Worm (Caenorhabditis elegans) whole organism, L2 larva: ENCODE data around the gene hot-6.

Experiments used
- C34F6.9 ChIP-seq: fragments of 150-350 bp; optimal IDR thresholded peaks from 2 replicates; lab custom pipeline; 2014; ENCODE audit warnings: missing biosample characterization, missing genetic modification characterization
- F13H6.1 ChIP-seq: sonication (generic microtip); optimal IDR thresholded peaks from 2 replicates; lab custom pipeline; 2016; ENCODE audit warnings: missing genetic modification characterization, missing compliant biosample characterization
- R02D3.7 ChIP-seq: fragments of 150-350 bp; optimal IDR thresholded peaks from 2 replicates; lab custom pipeline; 2014; ENCODE audit warnings: missing biosample characterization, missing genetic modification characterization
- Y55F3AM.14 ChIP-seq: fragments of 200-800 bp; sonication (Bioruptor generic); optimal IDR thresholded peaks from 2 replicates; lab custom pipeline; 2018; ENCODE audit warnings: mild to moderate bottlenecking, missing genetic modification characterization, missing compliant biosample characterization
- ZK546.5 ChIP-seq: sonication (generic microtip); optimal IDR thresholded peaks from 2 replicates; lab custom pipeline; 2017; ENCODE audit warnings: missing biosample characterization, missing genetic modification characterization
- aly-2 ChIP-seq: fragments of 150-350 bp; optimal IDR thresholded peaks from 2 replicates; lab custom pipeline; 2014; ENCODE audit warnings: missing biosample characterization, missing genetic modification characterization
- ama-1 ChIP-seq: fragments of 150-350 bp; optimal IDR thresholded peaks from 2 replicates; lab custom pipeline; 2018; ENCODE audit warnings: inconsistent platforms
- blmp-1 ChIP-seq: sonication (generic microtip); optimal IDR thresholded peaks from 2 replicates; lab custom pipeline; 2017; ENCODE audit warnings: missing genetic modification characterization, mild to moderate bottlenecking, missing compliant biosample characterization, antibody characterized with exemption, moderate library complexity; ENCODE audit not compliant: insufficient read depth
- ceh-16 ChIP-seq: fragments of 150-350 bp; optimal IDR thresholded peaks from 2 replicates; lab custom pipeline; 2014; ENCODE audit warnings: missing biosample characterization, missing genetic modification characterization
- dmd-4 ChIP-seq: sonication (generic microtip); optimal IDR thresholded peaks from 2 replicates; lab custom pipeline; 2017; ENCODE audit warnings: missing biosample characterization, missing genetic modification characterization
- egl-27 ChIP-seq: sonication (generic microtip); optimal IDR thresholded peaks from 3 replicates; lab custom pipeline; 2017; ENCODE audit warnings: missing biosample characterization, missing genetic modification reagents, missing genetic modification characterization
- elt-3 ChIP-seq: sonication (generic microtip); optimal IDR thresholded peaks from 2 replicates; lab custom pipeline; 2017; ENCODE audit warnings: missing biosample characterization, missing genetic modification characterization
- fos-1 ChIP-seq: fragments of 150-350 bp; optimal IDR thresholded peaks from 2 replicates; lab custom pipeline; 2014; ENCODE audit warnings: missing biosample characterization, missing genetic modification characterization
- lin-13 ChIP-seq: fragments of 150-350 bp; optimal IDR thresholded peaks from 2 replicates; lab custom pipeline; 2014; ENCODE audit warnings: missing biosample characterization, missing genetic modification reagents, missing genetic modification characterization
- lin-39 ChIP-seq: fragments of 150-350 bp; optimal IDR thresholded peaks from 2 replicates; lab custom pipeline; 2014; ENCODE audit warnings: missing biosample characterization, missing genetic modification reagents, missing genetic modification characterization
- lsy-2 ChIP-seq, 2 experiments: fragments of 150-350 bp in 1 of 2; sonication (generic microtip) in 1 of 2; optimal IDR thresholded peaks; 2 replicates each; lab custom pipeline; 2014 to 2017; ENCODE audit warnings: missing biosample characterization in 2 of 2, missing genetic modification characterization in 2 of 2
- mab-5 ChIP-seq: fragments of 150-350 bp; optimal IDR thresholded peaks from 2 replicates; lab custom pipeline; 2014; ENCODE audit warnings: missing biosample characterization, missing genetic modification characterization
- mbf-1 ChIP-seq: sonication (generic microtip); optimal IDR thresholded peaks from 2 replicates; lab custom pipeline; 2017; ENCODE audit warnings: missing biosample characterization, missing genetic modification characterization
- mdl-1 ChIP-seq, 2 experiments: fragments of 150-350 bp in 1 of 2; sonication (generic microtip) in 1 of 2; optimal IDR thresholded peaks; 2 replicates each; lab custom pipeline; 2017; ENCODE audit warnings: missing biosample characterization in 2 of 2, missing genetic modification characterization in 2 of 2
- nhr-10 ChIP-seq: sonication (generic microtip); optimal IDR thresholded peaks from 2 replicates; lab custom pipeline; 2017; ENCODE audit warnings: missing biosample characterization, missing genetic modification characterization
- nhr-129 ChIP-seq: fragments of 150-350 bp; optimal IDR thresholded peaks from 2 replicates; lab custom pipeline; 2014; ENCODE audit warnings: missing biosample characterization, missing genetic modification characterization
- nhr-21 ChIP-seq: fragments of 150-350 bp; optimal IDR thresholded peaks from 2 replicates; lab custom pipeline; 2014; ENCODE audit warnings: missing biosample characterization, missing genetic modification characterization
- nhr-237 ChIP-seq: fragments of 150-350 bp; optimal IDR thresholded peaks from 2 replicates; lab custom pipeline; 2014; ENCODE audit warnings: missing biosample characterization, missing genetic modification characterization
- nhr-25 ChIP-seq: fragments of 150-350 bp; sonication (generic microtip); optimal IDR thresholded peaks from 3 replicates; lab custom pipeline; 2014; ENCODE audit warnings: missing biosample characterization, missing genetic modification characterization
- nhr-6 ChIP-seq: fragments of 150-350 bp; optimal IDR thresholded peaks from 2 replicates; lab custom pipeline; 2014; ENCODE audit warnings: missing biosample characterization, missing genetic modification characterization
- peb-1 ChIP-seq: fragments of 150-350 bp; optimal IDR thresholded peaks from 2 replicates; lab custom pipeline; 2014; ENCODE audit warnings: missing biosample characterization, missing genetic modification characterization
- sem-4 ChIP-seq: fragments of 150-350 bp; optimal IDR thresholded peaks from 2 replicates; lab custom pipeline; 2014; ENCODE audit warnings: missing biosample characterization, missing genetic modification reagents, missing genetic modification characterization
- sma-3 ChIP-seq: sonication (generic microtip); optimal IDR thresholded peaks from 2 replicates; lab custom pipeline; 2016; ENCODE audit warnings: missing genetic modification reagents, missing genetic modification characterization, missing compliant biosample characterization
- sma-9 ChIP-seq, 2 experiments: fragments of 150-350 bp in 1 of 2; sonication (generic microtip) in 1 of 2; optimal IDR thresholded peaks; 2 replicates each; lab custom pipeline; 2014 to 2016; ENCODE audit warnings: missing genetic modification characterization in 2 of 2, mild to moderate bottlenecking in 1 of 2, missing biosample characterization in 1 of 2, missing compliant biosample characterization in 1 of 2, missing genetic modification reagents in 1 of 2, moderate library complexity in 1 of 2
- snpc-4 ChIP-seq: fragments of 150-350 bp; optimal IDR thresholded peaks from 2 replicates; lab custom pipeline; 2014; ENCODE audit warnings: missing biosample characterization, missing genetic modification characterization
- unc-39 ChIP-seq: fragments of 150-350 bp; optimal IDR thresholded peaks from 2 replicates; lab custom pipeline; 2014; ENCODE audit warnings: missing biosample characterization, missing genetic modification characterization
- unc-55 ChIP-seq: fragments of 150-350 bp; sonication (generic microtip); optimal IDR thresholded peaks from 3 replicates; lab custom pipeline; 2014; ENCODE audit warnings: missing biosample characterization, missing genetic modification reagents, missing genetic modification characterization
- unc-62 ChIP-seq: fragments of 150-350 bp; optimal IDR thresholded peaks from 2 replicates; lab custom pipeline; 2014; ENCODE audit warnings: missing biosample characterization, missing genetic modification reagents, missing genetic modification characterization
- zag-1 ChIP-seq: fragments of 150-350 bp; optimal IDR thresholded peaks from 2 replicates; lab custom pipeline; 2014; ENCODE audit warnings: missing biosample characterization, missing genetic modification characterization
- ztf-1 ChIP-seq: fragments of 200-800 bp; sonication (Bioruptor generic); conservative IDR thresholded peaks from 2 replicates; pipeline ENCODE4 v1.3.6; 2022; ENCODE audit warnings: missing genetic modification characterization, missing compliant biosample characterization
- ztf-11 ChIP-seq: sonication (generic microtip); optimal IDR thresholded peaks from 2 replicates; lab custom pipeline; 2017; ENCODE audit warnings: missing biosample characterization, missing genetic modification characterization
- ztf-4 ChIP-seq: fragments of 150-350 bp; optimal IDR thresholded peaks from 2 replicates; lab custom pipeline; 2014; ENCODE audit warnings: missing biosample characterization, missing genetic modification characterization

hot-6 gene

DNA sequence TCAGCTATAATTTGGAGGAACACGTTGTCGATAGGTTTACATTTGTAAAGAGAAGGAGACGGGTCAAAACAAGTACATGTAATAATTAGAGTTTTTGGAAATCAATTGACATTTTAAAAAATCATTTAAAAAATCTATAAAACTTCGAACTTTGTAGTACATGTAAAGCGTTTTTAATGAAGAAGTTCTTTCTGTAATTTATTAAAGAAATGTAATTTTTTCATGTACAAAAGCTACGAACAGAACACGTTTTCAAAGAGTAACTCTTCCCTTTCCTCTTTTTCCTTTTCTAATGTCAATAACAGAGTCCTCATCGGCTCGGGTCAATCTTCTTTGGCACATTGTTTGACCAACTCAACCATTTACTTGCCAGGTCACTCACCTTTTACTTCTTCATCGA lies 21.0 kb upstream of the hot-6 start, which contains the start of gene C45B11.6:
C45B11.6 (plus strand) TSS at position 301 of the 400 bp plus-strand sequence.
- no peak for TF ChIP-seq mdl-1 (tag; optimal IDR thresholded peaks at IDR 0.05; lab: Kevin White, UChicago)
- TF ChIP-seq, all 48 proteins: peak for 0

DNA sequence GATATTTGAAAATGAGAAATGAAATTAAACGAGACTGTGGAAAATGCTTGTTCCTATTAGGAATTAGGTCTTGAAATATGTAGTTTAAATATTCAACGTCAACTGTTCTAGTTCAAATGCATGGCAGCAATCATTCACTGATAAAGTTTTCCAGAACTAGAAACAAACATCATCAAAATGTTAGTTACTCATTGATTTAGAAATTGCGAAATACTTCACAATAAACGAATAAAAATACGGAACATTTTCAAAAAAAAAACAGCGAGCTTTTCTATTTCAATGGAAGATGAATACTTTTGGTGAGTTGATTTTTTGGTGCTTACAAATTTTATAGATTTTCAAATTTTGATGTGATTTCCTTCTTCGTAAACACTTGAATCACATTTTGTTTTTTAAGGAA lies 19.8 kb upstream of the hot-6 start, which contains the start of gene C45B11.2:
C45B11.2 (plus strand) TSS at position 173 of the 400 bp plus-strand sequence.
- TF ChIP-seq ztf-1 (GFP tag; lab: Robert Waterston, UW) (no peak), nhr-129 (tag; lab: Kevin White, UChicago) (peak; percentile 52), fos-1 (peak; percentile 37)

DNA sequence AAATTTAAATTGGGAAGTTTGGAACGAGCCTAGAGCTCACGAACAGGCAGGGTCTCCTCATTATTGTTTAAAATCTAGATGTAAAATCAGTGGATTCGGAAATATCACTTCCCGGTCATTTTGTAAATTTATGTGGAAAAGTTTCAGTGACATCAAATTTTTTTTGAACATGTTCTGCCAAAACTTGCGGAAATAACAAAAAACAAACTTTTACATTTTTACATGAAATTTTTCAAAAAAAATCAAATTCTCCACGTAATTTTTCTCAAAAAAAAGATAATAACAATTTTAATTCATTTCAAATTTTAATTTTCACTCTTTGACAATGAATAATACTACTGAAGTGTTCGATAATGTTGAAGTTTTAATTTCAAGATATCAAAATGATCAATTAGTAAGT lies 18.8 kb upstream of the hot-6 start, which contains the start of gene C45B11.5:
C45B11.5 (plus strand) TSS at position 301 of the 400 bp plus-strand sequence.
- TF ChIP-seq mdl-1 (tag; optimal IDR thresholded peaks at IDR 0.05; lab: Kevin White, UChicago): no peak
- TF ChIP-seq nhr-10 (tag; lab: Kevin White, UChicago): no peak
- no peak for TF ChIP-seq ama-1 (lab: Kevin White, UChicago)
- no peak for TF ChIP-seq ceh-16 (tag; lab: Kevin White, UChicago)
- no peak for TF ChIP-seq Y55F3AM.14 (GFP tag; lab: Kevin White, UChicago)
- no peak for TF ChIP-seq unc-62 (GFP tag; lab: Kevin White, UChicago)
- no peak for TF ChIP-seq mbf-1
- no peak for TF ChIP-seq lin-39 (tag; lab: Kevin White, UChicago)
- TF ChIP-seq elt-3 (tag; lab: Kevin White, UChicago): no peak
- no peak for TF ChIP-seq aly-2
- no peak for TF ChIP-seq ztf-11 (tag; lab: Kevin White, UChicago)
- TF ChIP-seq nhr-237: no peak
- TF ChIP-seq sma-9 (GFP tag; optimal IDR thresholded peaks at IDR 0.05; lab: Kevin White, UChicago): no peak
- no peak for TF ChIP-seq sma-9 (tag; optimal IDR thresholded peaks at IDR 0.05; lab: Kevin White, UChicago)
- no peak for TF ChIP-seq peb-1 (tag; lab: Kevin White, UChicago)
- no peak for TF ChIP-seq dmd-4 (tag; lab: Kevin White, UChicago)
- TF ChIP-seq F13H6.1 (tag; lab: Kevin White, UChicago): no peak

DNA sequence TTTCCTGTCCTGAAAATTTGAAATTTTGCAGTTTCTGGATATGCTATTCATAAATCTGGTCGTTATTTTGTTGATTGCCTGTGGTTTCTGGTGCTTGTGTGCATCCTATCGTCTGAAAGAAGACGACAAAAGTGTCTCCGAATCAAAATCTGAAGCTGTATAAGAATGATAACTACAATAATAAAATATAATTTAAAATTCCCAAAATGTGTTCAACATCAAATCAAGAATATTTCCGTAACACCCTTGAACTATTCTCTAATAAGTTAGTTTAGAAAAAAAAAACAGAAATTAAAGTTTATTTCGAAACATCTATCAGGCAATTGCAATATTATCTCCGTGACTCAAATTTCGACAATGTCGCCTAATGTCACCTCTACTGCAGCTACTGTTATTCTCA lies 17.7 kb upstream of the hot-6 start, which contains the start of gene C45B11.8:
C45B11.8 (plus strand) TSS at position 301 of the 400 bp plus-strand sequence.
- TF ChIP-seq ztf-11 (tag; lab: Kevin White, UChicago): no peak
- TF ChIP-seq, all 48 proteins: peak for 0

DNA sequence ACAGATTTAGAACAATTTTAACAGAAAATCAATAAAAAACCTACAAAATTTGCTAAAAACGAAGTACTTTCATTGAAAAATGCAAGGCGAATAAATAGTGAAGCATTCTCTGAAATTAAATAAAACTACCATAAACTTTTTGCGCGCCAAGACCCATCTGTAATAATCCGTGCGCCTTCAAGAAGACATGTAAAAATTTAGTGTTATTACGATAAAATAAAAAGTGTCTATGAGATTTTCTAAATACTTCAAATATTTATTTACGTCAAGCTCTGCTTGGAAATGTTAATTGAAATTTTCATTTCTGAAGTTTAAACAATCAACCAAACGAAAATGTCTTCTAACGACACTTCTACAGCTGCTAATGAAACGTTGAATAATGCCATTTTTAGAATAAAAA lies 17.3 kb upstream of the hot-6 start, which contains the start of gene C45B11.9:
C45B11.9 (plus strand) TSS at position 301 of the 400 bp plus-strand sequence.
- TF ChIP-seq nhr-25 (tag; lab: Kevin White, UChicago) (no peak), unc-39 (no peak), F13H6.1 (tag; lab: Kevin White, UChicago) (no peak), ztf-11 (tag; lab: Kevin White, UChicago) (no peak), C34F6.9 (tag; lab: Kevin White, UChicago) (no peak), Y55F3AM.14 (GFP tag; lab: Kevin White, UChicago) (no peak), mdl-1 (tag; optimal IDR thresholded peaks at IDR 0.05; lab: Kevin White, UChicago) (no peak), sem-4 (tag; lab: Kevin White, UChicago) (no peak), lin-13 (GFP tag; lab: Kevin White, UChicago) (no peak), R02D3.7 (no peak), unc-55 (GFP tag; lab: Kevin White, UChicago) (no peak), snpc-4 (tag; lab: Kevin White, UChicago) (no peak), lsy-2 (tag; optimal IDR thresholded peaks at IDR 0.05; lab: Kevin White, UChicago) (no peak), mbf-1 (no peak), sma-9 (GFP tag; optimal IDR thresholded peaks at IDR 0.05; lab: Kevin White, UChicago) (no peak), sma-9 (tag; optimal IDR thresholded peaks at IDR 0.05; lab: Kevin White, UChicago) (no peak), egl-27 (tag; lab: Kevin White, UChicago) (no peak), ztf-1 (GFP tag; lab: Robert Waterston, UW) (no peak), ZK546.5 (tag; lab: Kevin White, UChicago) (no peak), nhr-10 (tag; lab: Kevin White, UChicago) (no peak)

DNA sequence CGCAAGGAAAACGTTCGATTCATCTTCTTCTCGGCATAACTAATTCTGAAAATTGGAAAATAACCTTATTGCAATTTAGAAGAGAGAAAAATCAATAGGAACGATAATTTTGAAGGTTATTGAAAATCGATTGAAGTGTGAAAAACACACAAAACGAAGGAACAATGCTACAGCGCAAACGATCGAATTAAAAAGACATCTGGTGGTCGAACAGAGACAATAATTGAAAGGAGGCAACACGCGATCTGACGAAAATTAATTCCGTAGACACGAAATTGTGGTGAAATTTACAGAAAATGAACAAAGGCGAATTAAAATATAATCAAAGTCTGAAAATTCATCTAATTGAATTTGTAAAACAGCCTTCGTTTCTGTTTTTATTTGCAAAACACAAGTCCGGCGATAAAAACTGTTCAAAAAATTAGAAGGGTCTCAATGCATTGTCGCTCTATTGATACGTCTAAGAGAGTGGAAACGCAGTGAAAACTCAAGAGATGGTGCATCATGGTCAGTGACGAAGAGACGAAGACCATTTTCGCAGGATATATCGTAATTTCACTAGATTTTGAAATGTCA lies 16.7 kb upstream of the hot-6 start, which contains the start of gene pak-2:
pak-2 (minus strand) TSS at position 51 of the 576 bp plus-strand sequence.
- peak; percentile 84 for TF ChIP-seq lin-13 (GFP tag; lab: Kevin White, UChicago)
- TF ChIP-seq peb-1 (tag; lab: Kevin White, UChicago): no peak
- TF ChIP-seq sma-3 (GFP tag; lab: Kevin White, UChicago): peak; percentile 93
- peak; percentile 12 for TF ChIP-seq zag-1 (tag; lab: Kevin White, UChicago)
- TF ChIP-seq unc-55 (GFP tag; lab: Kevin White, UChicago): peak; percentile 95
- TF ChIP-seq nhr-6: peak; percentile 75
- TF ChIP-seq nhr-25 (tag; lab: Kevin White, UChicago): peak; percentile 76
- TF ChIP-seq nhr-10 (tag; lab: Kevin White, UChicago): no peak
- TF ChIP-seq sma-9 (GFP tag; optimal IDR thresholded peaks at IDR 0.05; lab: Kevin White, UChicago): peak; percentile 62
- TF ChIP-seq sma-9 (tag; optimal IDR thresholded peaks at IDR 0.05; lab: Kevin White, UChicago): no peak
- TF ChIP-seq aly-2: no peak
- TF ChIP-seq ztf-11 (tag; lab: Kevin White, UChicago): no peak
- TF ChIP-seq mab-5 (tag; lab: Kevin White, UChicago): no peak
- TF ChIP-seq ztf-4 (tag; lab: Kevin White, UChicago): no peak
- TF ChIP-seq C34F6.9 (tag; lab: Kevin White, UChicago): peak; percentile 93
- no peak for TF ChIP-seq unc-62 (GFP tag; lab: Kevin White, UChicago)
- TF ChIP-seq lin-39 (tag; lab: Kevin White, UChicago): no peak
- peak; percentile 39 for TF ChIP-seq blmp-1
- TF ChIP-seq snpc-4 (tag; lab: Kevin White, UChicago): no peak
- no peak for TF ChIP-seq unc-39
- peak; percentile 45 for TF ChIP-seq sem-4 (tag; lab: Kevin White, UChicago)
- peak; percentile 39 for TF ChIP-seq nhr-21 (tag; lab: Kevin White, UChicago)
- TF ChIP-seq fos-1: peak; percentile 76
- no peak for TF ChIP-seq mdl-1 (tag; optimal IDR thresholded peaks at IDR 0.05; lab: Kevin White, UChicago)
